Worm (Caenorhabditis elegans) whole organism, mixed stage, embryonic: ENCODE data around the gene ret-1.
A peak's percentile ranks its signal among the peaks of the same experiment; 100 is the strongest.

Experiments
- M03D4.4 ChIP-seq: sonication (generic microtip); optimal IDR thresholded peaks from 2 replicates; lab custom pipeline; 2017; ENCODE audit warnings: mild to moderate bottlenecking, missing genetic modification characterization, missing compliant biosample characterization
- bed-3 ChIP-seq: fragments of 200-800 bp; sonication (Bioruptor generic); optimal IDR thresholded peaks from 3 replicates; lab custom pipeline; 2018; ENCODE audit warnings: mild to moderate bottlenecking, missing genetic modification characterization, moderate library complexity, missing compliant biosample characterization
- blmp-1 ChIP-seq: fragments of 150-350 bp; optimal IDR thresholded peaks from 2 replicates; lab custom pipeline; 2014; ENCODE audit warnings: missing biosample characterization, missing genetic modification characterization
- ceh-39 ChIP-seq: fragments of 150-350 bp; optimal IDR thresholded peaks from 2 replicates; lab custom pipeline; 2014; ENCODE audit warnings: missing biosample characterization, missing genetic modification characterization
- ceh-43 ChIP-seq: fragments of 200-800 bp; sonication (Bioruptor generic); optimal IDR thresholded peaks from 2 replicates; lab custom pipeline; 2018; ENCODE audit warnings: mild to moderate bottlenecking, missing genetic modification characterization, moderate library complexity, missing compliant biosample characterization
- ceh-83 ChIP-seq: fragments of 200-800 bp; sonication (Bioruptor generic); optimal IDR thresholded peaks from 2 replicates; lab custom pipeline; 2018; ENCODE audit warnings: mild to moderate bottlenecking, missing genetic modification characterization, missing compliant biosample characterization
- ces-1 ChIP-seq: fragments of 150-350 bp; optimal IDR thresholded peaks from 2 replicates; lab custom pipeline; 2014; ENCODE audit warnings: missing biosample characterization, missing genetic modification reagents, missing genetic modification characterization
- cnd-1 ChIP-seq: fragments of 200-800 bp; sonication (Bioruptor generic); optimal IDR thresholded peaks from 2 replicates; lab custom pipeline; 2018; ENCODE audit warnings: mild to moderate bottlenecking, missing genetic modification characterization, missing compliant biosample characterization
- drap-1 ChIP-seq: fragments of 200-800 bp; sonication (Bioruptor generic); optimal IDR thresholded peaks from 3 replicates; lab custom pipeline; 2018; ENCODE audit warnings: mild to moderate bottlenecking, missing genetic modification characterization, missing compliant biosample characterization
- elt-1 ChIP-seq: sonication (generic microtip); optimal IDR thresholded peaks from 2 replicates; lab custom pipeline; 2017; ENCODE audit warnings: missing genetic modification characterization, mild to moderate bottlenecking, missing compliant biosample characterization, antibody characterized with exemption, moderate library complexity, borderline replicate concordance; ENCODE audit not compliant: insufficient read depth
- elt-3 ChIP-seq: fragments of 150-350 bp; optimal IDR thresholded peaks from 2 replicates; lab custom pipeline; 2014; ENCODE audit warnings: missing biosample characterization, missing genetic modification characterization
- flh-1 ChIP-seq: fragments of 200-800 bp; sonication (Bioruptor generic); optimal IDR thresholded peaks from 2 replicates; lab custom pipeline; 2018; ENCODE audit warnings: mild to moderate bottlenecking, missing genetic modification characterization, moderate library complexity, missing compliant biosample characterization
- ham-2 ChIP-seq: fragments of 200-800 bp; sonication (Bioruptor generic); optimal IDR thresholded peaks from 2 replicates; lab custom pipeline; 2018; ENCODE audit warnings: mild to moderate bottlenecking, missing genetic modification characterization, missing compliant biosample characterization
- hlh-1 ChIP-seq: fragments of 150-350 bp; optimal IDR thresholded peaks from 2 replicates; lab custom pipeline; 2014; ENCODE audit warnings: missing biosample characterization, missing genetic modification reagents, missing genetic modification characterization
- lin-13 ChIP-seq: fragments of 150-350 bp; optimal IDR thresholded peaks from 2 replicates; lab custom pipeline; 2014; ENCODE audit warnings: missing biosample characterization, missing genetic modification characterization
- lin-32 ChIP-seq: fragments of 200-800 bp; sonication (Bioruptor generic); optimal IDR thresholded peaks from 2 replicates; lab custom pipeline; 2018; ENCODE audit warnings: mild to moderate bottlenecking, missing genetic modification characterization, missing compliant biosample characterization
- lsy-2 ChIP-seq: fragments of 150-350 bp; optimal IDR thresholded peaks from 2 replicates; lab custom pipeline; 2014; ENCODE audit warnings: missing biosample characterization, missing genetic modification characterization
- mab-5 ChIP-seq: fragments of 150-350 bp; optimal IDR thresholded peaks from 2 replicates; lab custom pipeline; 2014; ENCODE audit warnings: missing biosample characterization, missing genetic modification characterization
- mep-1 ChIP-seq: fragments of 150-350 bp; optimal IDR thresholded peaks from 2 replicates; lab custom pipeline; 2017; ENCODE audit warnings: missing biosample characterization, missing genetic modification reagents, missing genetic modification characterization, inconsistent platforms
- mls-2 ChIP-seq: sonication (generic microtip); optimal IDR thresholded peaks from 2 replicates; lab custom pipeline; 2016; ENCODE audit warnings: mild to moderate bottlenecking, missing genetic modification characterization, moderate library complexity, missing compliant biosample characterization
- nhr-12 ChIP-seq: fragments of 150-350 bp; optimal IDR thresholded peaks from 2 replicates; lab custom pipeline; 2014; ENCODE audit warnings: missing biosample characterization, missing genetic modification characterization
- nhr-2 ChIP-seq: fragments of 150-350 bp; optimal IDR thresholded peaks from 2 replicates; lab custom pipeline; 2014; ENCODE audit warnings: missing biosample characterization, missing genetic modification characterization
- nhr-237 ChIP-seq: fragments of 150-350 bp; optimal IDR thresholded peaks from 2 replicates; lab custom pipeline; 2014; ENCODE audit warnings: missing biosample characterization, missing genetic modification characterization
- nhr-28 ChIP-seq: fragments of 150-350 bp; optimal IDR thresholded peaks from 2 replicates; lab custom pipeline; 2014; ENCODE audit warnings: missing biosample characterization, missing genetic modification characterization
- nhr-76 ChIP-seq: sonication (generic microtip); optimal IDR thresholded peaks from 2 replicates; lab custom pipeline; 2017; ENCODE audit warnings: missing biosample characterization, missing genetic modification characterization
- pha-4 ChIP-seq: fragments of 150-350 bp; optimal IDR thresholded peaks from 2 replicates; lab custom pipeline; 2018; ENCODE audit warnings: missing biosample characterization, missing genetic modification reagents, missing genetic modification characterization
- sem-2 ChIP-seq: fragments of 200-800 bp; sonication (Bioruptor generic); optimal IDR thresholded peaks from 2 replicates; lab custom pipeline; 2018; ENCODE audit warnings: mild to moderate bottlenecking, missing genetic modification characterization, missing compliant biosample characterization
- snpc-4 ChIP-seq: fragments of 150-350 bp; optimal IDR thresholded peaks from 2 replicates; lab custom pipeline; 2014; ENCODE audit warnings: missing biosample characterization, missing genetic modification characterization
- sptf-1 ChIP-seq: sonication (generic microtip); optimal IDR thresholded peaks from 2 replicates; lab custom pipeline; 2017; ENCODE audit warnings: mild to moderate bottlenecking, missing genetic modification characterization, moderate library complexity, missing compliant biosample characterization
- tbx-8 ChIP-seq: fragments of 200-800 bp; sonication (Bioruptor generic); optimal IDR thresholded peaks from 2 replicates; lab custom pipeline; 2018; ENCODE audit warnings: mild to moderate bottlenecking, missing genetic modification characterization, moderate library complexity, missing compliant biosample characterization
- unc-120 ChIP-seq: sonication (generic microtip); optimal IDR thresholded peaks from 2 replicates; lab custom pipeline; 2017; ENCODE audit warnings: missing genetic modification characterization, missing compliant biosample characterization; ENCODE audit not compliant: poor library complexity, severe bottlenecking
- unc-39 ChIP-seq: fragments of 150-350 bp; optimal IDR thresholded peaks from 2 replicates; lab custom pipeline; 2014; ENCODE audit warnings: missing biosample characterization, missing genetic modification characterization
- unc-62 ChIP-seq: fragments of 150-350 bp; optimal IDR thresholded peaks from 2 replicates; lab custom pipeline; 2014; ENCODE audit warnings: missing biosample characterization, missing genetic modification reagents, missing genetic modification characterization
- zip-8 ChIP-seq: fragments of 150-350 bp; optimal IDR thresholded peaks from 2 replicates; lab custom pipeline; 2014; ENCODE audit warnings: missing biosample characterization, missing genetic modification characterization
- ztf-11 ChIP-seq: fragments of 150-350 bp; optimal IDR thresholded peaks from 2 replicates; lab custom pipeline; 2014; ENCODE audit warnings: missing biosample characterization, missing genetic modification characterization

The ret-1 gene

ce11 chrV:14855626-14856025, 8.4 kb upstream of the ret-1 start:
- no peak for TF ChIP-seq nhr-28 (tag; lab: Kevin White, UChicago)
- peak; percentile 53 for TF ChIP-seq unc-120 (tag; lab: Kevin White, UChicago)
- TF ChIP-seq mep-1 (tag; lab: Kevin White, UChicago) = no peak
- TF ChIP-seq ces-1 (GFP tag; lab: Kevin White, UChicago) = no peak
- no peak for TF ChIP-seq ceh-39 (tag; lab: Kevin White, UChicago)
- no peak for TF ChIP-seq mab-5 (tag; lab: Kevin White, UChicago)
- no peak for TF ChIP-seq pha-4
- no peak for TF ChIP-seq elt-1 (tag; lab: Kevin White, UChicago)
- TF ChIP-seq mls-2 (tag; lab: Kevin White, UChicago) = peak; percentile 50
- TF ChIP-seq zip-8 = no peak
- TF ChIP-seq lin-13 = no peak
- no peak for TF ChIP-seq elt-3 (tag; lab: Kevin White, UChicago)
- no peak for TF ChIP-seq ham-2 (GFP tag; lab: Kevin White, UChicago)
- TF ChIP-seq cnd-1 (tag; lab: Kevin White, UChicago) = peak; percentile 47
- TF ChIP-seq unc-39 (tag; lab: Kevin White, UChicago) = no peak
- TF ChIP-seq flh-1 (GFP tag; lab: Kevin White, UChicago) = peak; percentile 40
- TF ChIP-seq lin-32 (GFP tag; lab: Kevin White, UChicago) = no peak
- peak; percentile 61 for TF ChIP-seq ceh-43 (GFP tag; lab: Kevin White, UChicago)
- no peak for TF ChIP-seq unc-62
- no peak for TF ChIP-seq tbx-8 (GFP tag; lab: Kevin White, UChicago)
- peak; percentile 39 for TF ChIP-seq bed-3 (GFP tag; lab: Kevin White, UChicago)
- TF ChIP-seq drap-1 (GFP tag; lab: Kevin White, UChicago) = peak; percentile 91
- no peak for TF ChIP-seq blmp-1 (tag; lab: Kevin White, UChicago)
- no peak for TF ChIP-seq ztf-11 (tag; lab: Kevin White, UChicago)
- peak; percentile 70 for TF ChIP-seq sptf-1
- no peak for TF ChIP-seq nhr-12
- no peak for TF ChIP-seq lsy-2
- TF ChIP-seq nhr-76 = no peak
- TF ChIP-seq snpc-4 (tag; lab: Kevin White, UChicago) = no peak
- TF ChIP-seq nhr-237 (tag; lab: Kevin White, UChicago) = no peak
- peak; percentile 59 for TF ChIP-seq sem-2 (GFP tag; lab: Kevin White, UChicago)
- TF ChIP-seq ceh-83 (GFP tag; lab: Kevin White, UChicago) = peak; percentile 47
- peak; percentile 78 for TF ChIP-seq M03D4.4 (tag; lab: Kevin White, UChicago)
- TF ChIP-seq nhr-2 (tag; lab: Kevin White, UChicago) = no peak
- no peak for TF ChIP-seq hlh-1 (tag; lab: Kevin White, UChicago)
- TF ChIP-seq, all 35 proteins: peak for 11

ce11 chrV:14854261-14854660, 7.0 kb upstream of the ret-1 start:
- TF ChIP-seq ces-1 (GFP tag; lab: Kevin White, UChicago) = peak; percentile 88
- no peak for TF ChIP-seq lin-13

ce11 chrV:14853739-14854138, 6.5 kb upstream of the ret-1 start:
- TF ChIP-seq ceh-43 (GFP tag; lab: Kevin White, UChicago) = no peak
- TF ChIP-seq elt-1 (tag; lab: Kevin White, UChicago) = no peak
- TF ChIP-seq ces-1 (GFP tag; lab: Kevin White, UChicago) = peak; percentile 1

ce11 chrV:14852620-14853019, 5.4 kb upstream of the ret-1 start:
- TF ChIP-seq mep-1 (tag; lab: Kevin White, UChicago) = no peak
- TF ChIP-seq ces-1 (GFP tag; lab: Kevin White, UChicago) = peak; percentile 58
- TF ChIP-seq, all 35 proteins: peak for 1
